Fruit fly (Drosophila melanogaster) whole organism, embryonic: Measurements from ENCODE around the gene Megf8.

Experiments used
- Abd-B ChIP-seq: fragments of 200-800 bp; sonication (Bioruptor generic); optimal IDR thresholded peaks from 2 replicates; lab custom pipeline; 2018; ENCODE audit warnings: missing biosample characterization, mild to moderate bottlenecking, missing genetic modification characterization, moderate library complexity
- Awh ChIP-seq: fragments of 200-800 bp; sonication (Bioruptor generic); IDR thresholded peaks from 2 replicates; pipeline ENCODE4, ENCODE4 v1.3.6; 2022; ENCODE audit warnings: missing biosample characterization, missing genetic modification characterization
- CG10321 ChIP-seq: fragments of 200-800 bp; sonication (Bioruptor generic); IDR thresholded peaks from 2 replicates; pipeline ENCODE4 v1.3.6; 2022; ENCODE audit warnings: missing biosample characterization, missing genetic modification characterization
- CG10959 ChIP-seq: fragments of 200-800 bp; sonication (Bioruptor generic); IDR thresholded peaks from 2 replicates; pipeline ENCODE4 v1.3.6; 2022; ENCODE audit warnings: missing biosample characterization, missing genetic modification characterization
- CG11504 ChIP-seq: fragments of 200-800 bp; sonication (Bioruptor generic); optimal IDR thresholded peaks from 3 replicates; lab custom pipeline; 2019; ENCODE audit warnings: missing biosample characterization, mild to moderate bottlenecking, missing genetic modification characterization, moderate library complexity
- CG12236 ChIP-seq: fragments of 200-800 bp; sonication (Bioruptor generic); optimal IDR thresholded peaks from 2 replicates; lab custom pipeline; 2016; ENCODE audit warnings: missing biosample characterization, missing genetic modification characterization
- CG13775 ChIP-seq: fragments of 200-800 bp; sonication (Bioruptor generic); optimal IDR thresholded peaks from 3 replicates; lab custom pipeline; 2017; ENCODE audit warnings: missing biosample characterization, mild to moderate bottlenecking, missing genetic modification characterization
- CG14667 ChIP-seq: fragments of 200-800 bp; sonication (Bioruptor generic); IDR thresholded peaks from 2 replicates; pipeline ENCODE4 v1.3.6; 2022; ENCODE audit warnings: missing biosample characterization, missing genetic modification characterization
- CG15269 ChIP-seq: fragments of 200-800 bp; sonication (Bioruptor generic); optimal IDR thresholded peaks from 2 replicates; lab custom pipeline; 2018; ENCODE audit warnings: missing biosample characterization, mild to moderate bottlenecking, missing genetic modification characterization, moderate library complexity
- CG16863 ChIP-seq: fragments of 200-800 bp; sonication (Bioruptor generic); optimal IDR thresholded peaks from 3 replicates; lab custom pipeline; 2016; ENCODE audit warnings: missing biosample characterization, missing genetic modification characterization
- CG1792 ChIP-seq: fragments of 200-800 bp; sonication (Bioruptor generic); optimal IDR thresholded peaks from 2 replicates; lab custom pipeline; 2016; ENCODE audit warnings: missing biosample characterization, missing genetic modification characterization
- CG18476 ChIP-seq: fragments of 200-800 bp; sonication (Bioruptor generic); optimal IDR thresholded peaks from 2 replicates; lab custom pipeline; 2016; ENCODE audit warnings: missing biosample characterization, mild to moderate bottlenecking, missing genetic modification characterization
- CG18764 ChIP-seq: fragments of 200-800 bp; sonication (Bioruptor generic); optimal IDR thresholded peaks from 3 replicates; lab custom pipeline; 2016; ENCODE audit warnings: missing biosample characterization, missing genetic modification characterization
- CG2199 ChIP-seq: fragments of 200-800 bp; sonication (Bioruptor generic); IDR thresholded peaks from 3 replicates; pipeline ENCODE4 v1.3.6; 2022; ENCODE audit warnings: missing biosample characterization, missing genetic modification characterization
- CG2712 ChIP-seq: fragments of 200-800 bp; optimal IDR thresholded peaks from 3 replicates; lab custom pipeline; 2019; ENCODE audit warnings: missing biosample characterization, mild to moderate bottlenecking, missing genetic modification characterization, moderate library complexity
- CG33213 ChIP-seq: fragments of 200-800 bp; sonication (Bioruptor generic); optimal IDR thresholded peaks from 3 replicates; lab custom pipeline; 2016; ENCODE audit warnings: missing biosample characterization, missing genetic modification characterization
- CG3995 ChIP-seq: fragments of 200-800 bp; sonication (Bioruptor generic); optimal IDR thresholded peaks from 3 replicates; lab custom pipeline; 2016; ENCODE audit warnings: missing biosample characterization, missing genetic modification characterization
- CG4820 ChIP-seq: fragments of 200-800 bp; sonication (Bioruptor generic); optimal IDR thresholded peaks from 3 replicates; lab custom pipeline; 2016; ENCODE audit warnings: missing biosample characterization, missing genetic modification characterization
- CG7372 ChIP-seq: fragments of 200-800 bp; sonication (Bioruptor generic); IDR thresholded peaks from 2 replicates; pipeline ENCODE4 v1.3.6; 2022; ENCODE audit warnings: missing biosample characterization, missing genetic modification characterization
- CHES-1-like ChIP-seq: fragments of 200-800 bp; sonication (Bioruptor generic); optimal IDR thresholded peaks from 2 replicates; lab custom pipeline; 2016; ENCODE audit warnings: missing biosample characterization, missing genetic modification characterization
- D ChIP-seq, 2 experiments: fragments of 200-800 bp in 1 of 2; fragments of >200 bp in 1 of 2; sonication (Bioruptor generic) in 1 of 2; optimal IDR thresholded peaks; 2 replicates in 1 of 2; 3 replicates in 1 of 2; lab custom pipeline; 2017; ENCODE audit warnings: mild to moderate bottlenecking in 1 of 2, missing biosample characterization in 1 of 2, missing genetic modification characterization in 1 of 2, missing genetic modification reagents in 1 of 2
- D19A ChIP-seq: fragments of 200-800 bp; optimal IDR thresholded peaks from 3 replicates; lab custom pipeline; 2019; ENCODE audit warnings: missing biosample characterization, mild to moderate bottlenecking, missing genetic modification characterization, moderate library complexity
- Drgx ChIP-seq: fragments of 200-800 bp; sonication (Bioruptor generic); IDR thresholded peaks from 2 replicates; pipeline ENCODE4 v1.3.6; 2022; ENCODE audit warnings: missing biosample characterization, missing genetic modification characterization
- HmgD ChIP-seq: fragments of 200-800 bp; sonication (Bioruptor generic); optimal IDR thresholded peaks from 3 replicates; lab custom pipeline; 2016; ENCODE audit warnings: missing biosample characterization, missing genetic modification characterization
- Lhr ChIP-seq: fragments of 200-800 bp; sonication (Bioruptor generic); optimal IDR thresholded peaks from 3 replicates; lab custom pipeline; 2017; ENCODE audit warnings: mild to moderate bottlenecking, missing biosample characterization, missing genetic modification reagents, missing genetic modification characterization
- MTF-1 ChIP-seq: fragments of 200-800 bp; sonication (Bioruptor generic); optimal IDR thresholded peaks from 2 replicates; lab custom pipeline; 2018; ENCODE audit warnings: missing biosample characterization, mild to moderate bottlenecking, missing genetic modification characterization, borderline replicate concordance
- Mrtf ChIP-seq: fragments of 200-800 bp; sonication (Bioruptor generic); IDR thresholded peaks from 3 replicates; pipeline ENCODE4 v1.3.6; 2022; ENCODE audit warnings: missing biosample characterization, missing genetic modification characterization
- Six4 ChIP-seq: fragments of 200-800 bp; sonication (Bioruptor generic); optimal IDR thresholded peaks from 2 replicates; lab custom pipeline; 2016; ENCODE audit warnings: missing biosample characterization, missing genetic modification characterization
- Sry-β ChIP-seq: fragments of 200-800 bp; sonication (Bioruptor generic); optimal IDR thresholded peaks from 2 replicates; lab custom pipeline; 2018; ENCODE audit warnings: missing biosample characterization, mild to moderate bottlenecking, missing genetic modification characterization, moderate library complexity
- ac ChIP-seq: fragments of 200-800 bp; sonication (Bioruptor generic); optimal IDR thresholded peaks from 3 replicates; lab custom pipeline; 2017; ENCODE audit warnings: missing biosample characterization, mild to moderate bottlenecking, missing genetic modification characterization
- bab2 ChIP-seq: fragments of 200-800 bp; sonication (Bioruptor generic); optimal IDR thresholded peaks from 2 replicates; lab custom pipeline; 2016; ENCODE audit warnings: missing biosample characterization, missing genetic modification characterization
- bsh ChIP-seq, 2 experiments: fragments of 200-800 bp; sonication (Bioruptor generic); optimal IDR thresholded peaks; 2 replicates each; lab custom pipeline; 2017 to 2018; ENCODE audit warnings: mild to moderate bottlenecking in 2 of 2, missing biosample characterization in 2 of 2, missing genetic modification characterization in 2 of 2, moderate library complexity in 1 of 2
- chm ChIP-seq: fragments of 200-800 bp; sonication (Bioruptor generic); IDR thresholded peaks from 2 replicates; pipeline ENCODE4 v1.3.6; 2022; ENCODE audit warnings: missing biosample characterization, missing genetic modification characterization
- da ChIP-seq: fragments of 200-800 bp; sonication (Bioruptor generic); optimal IDR thresholded peaks from 2 replicates; lab custom pipeline; 2016; ENCODE audit warnings: missing biosample characterization, missing genetic modification characterization
- danr ChIP-seq: fragments of 200-800 bp; sonication (Bioruptor generic); IDR thresholded peaks from 2 replicates; pipeline ENCODE4 v1.3.6; 2022; ENCODE audit warnings: missing biosample characterization, missing genetic modification characterization
- ewg ChIP-seq: fragments of 200-800 bp; sonication (Bioruptor generic); optimal IDR thresholded peaks from 3 replicates; lab custom pipeline; 2017; ENCODE audit warnings: mild to moderate bottlenecking, missing biosample characterization, missing genetic modification reagents, missing genetic modification characterization
- fd96Cb ChIP-seq: fragments of 200-800 bp; sonication (Bioruptor generic); optimal IDR thresholded peaks from 2 replicates; lab custom pipeline; 2018; ENCODE audit warnings: missing biosample characterization, mild to moderate bottlenecking, missing genetic modification characterization, moderate library complexity
- gcm2 ChIP-seq: fragments of 200-800 bp; sonication (Bioruptor generic); optimal IDR thresholded peaks from 2 replicates; lab custom pipeline; 2016; ENCODE audit warnings: missing biosample characterization, missing genetic modification characterization
- klu ChIP-seq: fragments of 200-800 bp; sonication (Bioruptor generic); IDR thresholded peaks from 2 replicates; pipeline ENCODE4 v1.3.6; 2022; ENCODE audit warnings: missing biosample characterization, missing genetic modification characterization
- pan ChIP-seq, 4 experiments: fragments of >200 bp in 3 of 4; fragments of 200-800 bp in 1 of 4; sonication (Bioruptor generic) in 1 of 4; optimal IDR thresholded peaks in 3 of 4; IDR thresholded peaks in 1 of 4; 2 replicates each; pipeline versions ENCODE4 v1.3.6 to Lab custom; 2017 to 2022; ENCODE audit warnings: missing biosample characterization in 2 of 4, missing genetic modification characterization in 2 of 4, mixed read lengths in 1 of 4
- pum ChIP-seq: fragments of 200-800 bp; sonication (Bioruptor generic); optimal IDR thresholded peaks from 2 replicates; lab custom pipeline; 2016; ENCODE audit warnings: missing biosample characterization, missing genetic modification characterization
- ranshi ChIP-seq: fragments of 200-800 bp; sonication (Bioruptor generic); IDR thresholded peaks from 2 replicates; pipeline ENCODE4 v1.3.6; 2022; ENCODE audit warnings: missing biosample characterization, missing genetic modification characterization
- row ChIP-seq: fragments of 200-800 bp; sonication (Bioruptor generic); IDR thresholded peaks from 3 replicates; pipeline ENCODE4 v1.3.6; 2022; ENCODE audit warnings: missing biosample characterization, missing genetic modification characterization
- sim ChIP-seq: fragments of 200-800 bp; sonication (Bioruptor generic); IDR thresholded peaks from 2 replicates; pipeline ENCODE4 v1.3.6; 2022; ENCODE audit warnings: missing biosample characterization, missing genetic modification characterization
- sqz ChIP-seq: fragments of 200-800 bp; sonication (Bioruptor generic); optimal IDR thresholded peaks from 3 replicates; lab custom pipeline; 2018; ENCODE audit warnings: missing biosample characterization, mild to moderate bottlenecking, missing genetic modification characterization
- ssp ChIP-seq: fragments of 200-800 bp; sonication (Bioruptor generic); IDR thresholded peaks from 2 replicates; pipeline ENCODE4 v1.3.6; 2022; ENCODE audit warnings: missing biosample characterization, missing genetic modification characterization
- stc ChIP-seq: fragments of 200-800 bp; sonication (Bioruptor generic); IDR thresholded peaks from 2 replicates; pipeline ENCODE4 v1.3.6; 2022; ENCODE audit warnings: missing biosample characterization, missing genetic modification characterization
- unc-4 ChIP-seq: fragments of 200-800 bp; sonication (Bioruptor generic); IDR thresholded peaks from 2 replicates; pipeline ENCODE4 v1.3.6; 2022; ENCODE audit warnings: missing biosample characterization, missing genetic modification characterization; ENCODE audit not compliant: partially characterized antibody
- usp ChIP-seq: fragments of >200 bp; optimal IDR thresholded peaks from 2 replicates; lab custom pipeline; 2017; ENCODE audit warnings: missing biosample characterization, missing genetic modification characterization

Gene Megf8

DNA sequence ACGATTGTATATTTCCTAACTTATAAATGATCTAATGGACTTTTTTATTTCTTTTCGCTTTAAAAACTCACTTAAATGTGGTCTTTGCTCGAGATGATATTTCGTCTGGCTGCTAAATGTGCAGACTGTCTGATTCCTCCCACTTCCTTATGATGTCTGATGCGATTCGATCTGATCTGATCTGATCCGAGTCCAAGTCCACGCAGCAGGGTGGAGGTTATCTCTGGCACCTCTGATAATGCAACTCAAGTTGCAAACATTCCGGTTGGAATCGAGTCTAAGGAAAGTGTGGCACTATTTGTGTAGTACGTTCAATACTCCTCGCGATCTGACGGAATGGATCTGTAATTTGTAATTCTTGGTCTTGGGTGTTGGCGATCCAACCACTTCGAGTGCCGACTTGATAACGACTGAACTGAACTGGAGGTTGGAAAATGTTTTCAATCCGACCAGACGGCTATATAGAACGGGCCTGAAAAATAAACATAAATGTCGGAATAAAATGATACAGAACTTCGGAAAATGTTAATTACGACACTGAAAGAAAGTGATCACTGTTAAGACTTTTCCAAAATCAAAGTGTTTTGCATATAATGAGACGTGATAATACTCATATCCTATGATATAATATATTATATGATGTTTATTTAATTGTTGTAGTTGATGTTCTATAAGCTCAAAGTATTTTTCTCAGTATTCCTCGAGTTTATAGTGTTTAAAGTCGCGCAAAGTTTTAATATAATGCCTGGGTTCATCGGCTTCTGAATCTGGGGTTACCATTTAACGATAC is 45.8 kb upstream of the Megf8 start (continued):
- TF ChIP-seq danr (GFP tag; lab: Robert Waterston, UW), result no peak
- TF ChIP-seq ranshi (GFP tag; lab: Robert Waterston, UW), result 0 out of 2 replicates have a peak, but pooled peaks have one; percentile 14
- no peak for TF ChIP-seq ewg (GFP tag; lab: Kevin White, UChicago)
- TF ChIP-seq HmgD (GFP tag; lab: Kevin White, UChicago), result no peak
- TF ChIP-seq klu (GFP tag; lab: Robert Waterston, UW), result no peak
- TF ChIP-seq CG18764 (GFP tag; lab: Kevin White, UChicago), result peak; percentile 24
- TF ChIP-seq MTF-1, result no peak
- TF ChIP-seq D19A (tag; lab: Kevin White, UChicago), result peak; percentile 18
- 0 out of 2 replicates have a peak, but pooled peaks have one; percentile 33 for TF ChIP-seq stc (GFP tag; lab: Robert Waterston, UW)
- TF ChIP-seq sim (GFP tag; lab: Robert Waterston, UW), result no peak
- TF ChIP-seq ac (GFP tag; lab: Kevin White, UChicago), result no peak
- no peak for TF ChIP-seq CG7372 (GFP tag; lab: Robert Waterston, UW)
- peak; percentile 59 for TF ChIP-seq CG11504
- TF ChIP-seq CG16863 (GFP tag; lab: Kevin White, UChicago), result no peak
- no peak for TF ChIP-seq pum (GFP tag; lab: Kevin White, UChicago)
- no peak for TF ChIP-seq CG15269 (tag; lab: Kevin White, UChicago)
- TF ChIP-seq CG14667 (GFP tag; lab: Robert Waterston, UW), result no peak
- TF ChIP-seq fd96Cb (tag; lab: Kevin White, UChicago), result peak; percentile 38
- TF ChIP-seq chm (GFP tag; lab: Robert Waterston, UW), result no peak
- no peak for TF ChIP-seq CHES-1-like
- TF ChIP-seq D (optimal IDR thresholded peaks at IDR 0.05; lab: Kevin White, UChicago), result no peak
- TF ChIP-seq D (GFP tag; optimal IDR thresholded peaks at IDR 0.05; lab: Kevin White, UChicago), result no peak
- TF ChIP-seq unc-4 (GFP tag; lab: Robert Waterston, UW), result no peak
- no peak for TF ChIP-seq pan (optimal IDR thresholded peaks at IDR 0.05; lab: Kevin White, UChicago)
- peak in 1 of 2 experiments; percentile 51 for TF ChIP-seq pan (GFP tag; optimal IDR thresholded peaks at IDR 0.05 in 1 of 2, IDR thresholded peaks at IDR 0.05 in 1 of 2)
- TF ChIP-seq CG10959 (GFP tag; lab: Robert Waterston, UW), result no peak
- TF ChIP-seq CG13775 (GFP tag; lab: Kevin White, UChicago), result no peak
- 0 out of 3 replicates have a peak, but pooled peaks have one; percentile 18 for TF ChIP-seq CG2199 (GFP tag; lab: Robert Waterston, UW)
- TF ChIP-seq CG2712 (tag; lab: Kevin White, UChicago), result peak; percentile 59
- TF ChIP-seq CG1792 (GFP tag; lab: Kevin White, UChicago), result no peak
- no peak for TF ChIP-seq usp (GFP tag; lab: Kevin White, UChicago)
- no peak for TF ChIP-seq sqz (GFP tag; lab: Kevin White, UChicago)
- no peak for TF ChIP-seq Lhr (GFP tag; lab: Kevin White, UChicago)
- TF ChIP-seq CG3995, result no peak
- no peak for TF ChIP-seq CG12236 (GFP tag; lab: Kevin White, UChicago)
- no peak for TF ChIP-seq CG4820 (GFP tag; lab: Kevin White, UChicago)
- TF ChIP-seq CG33213 (GFP tag; lab: Kevin White, UChicago), result no peak
- no peak for TF ChIP-seq CG18476 (GFP tag; lab: Kevin White, UChicago)
- no peak for TF ChIP-seq gcm2 (GFP tag; lab: Kevin White, UChicago)
- no peak for TF ChIP-seq bab2 (GFP tag; lab: Kevin White, UChicago)
- 0 out of 2 replicates have a peak, but pooled peaks have one; percentile 40 for TF ChIP-seq Drgx (GFP tag; lab: Robert Waterston, UW)
- no peak for TF ChIP-seq da (GFP tag; lab: Kevin White, UChicago)
- TF ChIP-seq bsh (GFP tag; optimal IDR thresholded peaks at IDR 0.05; lab: Kevin White, UChicago), result peak in 1 of 2 experiments; percentile 27
- no peak for TF ChIP-seq ssp
- TF ChIP-seq Six4 (GFP tag; lab: Kevin White, UChicago), result peak; percentile 15
- TF ChIP-seq Sry-β (GFP tag; lab: Kevin White, UChicago), result no peak
- TF ChIP-seq Abd-B (GFP tag; lab: Kevin White, UChicago), result peak; percentile 21
- no peak for TF ChIP-seq Awh (GFP tag; lab: Robert Waterston, UW)
- TF ChIP-seq row, result 0 out of 3 replicates have a peak, but pooled peaks have one; percentile 15
- TF ChIP-seq CG10321 (GFP tag; lab: Robert Waterston, UW), result no peak
- TF ChIP-seq Mrtf (GFP tag; lab: Robert Waterston, UW), result no peak
